Fruit fly (Drosophila melanogaster) whole organism, embryonic: ENCODE measurements around the gene CRAT.

Experiments used
- Bdp1 ChIP-seq: fragments of 200-800 bp; sonication (Bioruptor generic); optimal IDR thresholded peaks from 3 replicates; lab custom pipeline; 2016; ENCODE audit warnings: missing biosample characterization, missing genetic modification characterization
- BtbVII ChIP-seq: fragments of 200-800 bp; sonication (Bioruptor generic); optimal IDR thresholded peaks from 3 replicates; lab custom pipeline; 2017; ENCODE audit warnings: missing biosample characterization, mild to moderate bottlenecking, missing genetic modification characterization
- CG10959 ChIP-seq: fragments of 200-800 bp; sonication (Bioruptor generic); IDR thresholded peaks from 2 replicates; pipeline ENCODE4 v1.3.6; 2022; ENCODE audit warnings: missing biosample characterization, missing genetic modification characterization
- CG10979 ChIP-seq: fragments of 200-800 bp; sonication (Bioruptor generic); optimal IDR thresholded peaks from 2 replicates; lab custom pipeline; 2018; ENCODE audit warnings: missing biosample characterization, mild to moderate bottlenecking, missing genetic modification characterization, moderate library complexity
- CG11456 ChIP-seq: fragments of 200-800 bp; sonication (Bioruptor generic); IDR thresholded peaks from 3 replicates; pipeline ENCODE4 v1.3.6; 2022; ENCODE audit warnings: missing biosample characterization, missing genetic modification characterization
- CG12659 ChIP-seq: fragments of 200-800 bp; sonication (Bioruptor generic); optimal IDR thresholded peaks from 3 replicates; lab custom pipeline; 2017; ENCODE audit warnings: mild to moderate bottlenecking, missing biosample characterization, missing genetic modification reagents, missing genetic modification characterization
- CG13775 ChIP-seq: fragments of 200-800 bp; sonication (Bioruptor generic); optimal IDR thresholded peaks from 3 replicates; lab custom pipeline; 2017; ENCODE audit warnings: missing biosample characterization, mild to moderate bottlenecking, missing genetic modification characterization
- CG15601 ChIP-seq: fragments of 200-800 bp; sonication (Bioruptor generic); optimal IDR thresholded peaks from 3 replicates; lab custom pipeline; 2019; ENCODE audit warnings: missing biosample characterization, mild to moderate bottlenecking, missing genetic modification characterization, moderate library complexity
- CG17186 ChIP-seq: fragments of 200-800 bp; sonication (Bioruptor generic); optimal IDR thresholded peaks from 3 replicates; lab custom pipeline; 2017; ENCODE audit warnings: missing biosample characterization, missing genetic modification reagents, missing genetic modification characterization
- CG18262 ChIP-seq: fragments of 200-800 bp; optimal IDR thresholded peaks from 3 replicates; lab custom pipeline; 2019; ENCODE audit warnings: missing biosample characterization, mild to moderate bottlenecking, missing genetic modification characterization, moderate library complexity
- CG2116 ChIP-seq: fragments of 200-800 bp; sonication (Bioruptor generic); optimal IDR thresholded peaks from 3 replicates; lab custom pipeline; 2018; ENCODE audit warnings: missing biosample characterization, mild to moderate bottlenecking, missing genetic modification characterization
- CG2889 ChIP-seq: fragments of 200-800 bp; sonication (Bioruptor generic); IDR thresholded peaks from 3 replicates; pipeline ENCODE4 v1.3.6; 2022; ENCODE audit warnings: missing biosample characterization, missing genetic modification characterization
- CG30403 ChIP-seq: fragments of 200-800 bp; sonication (Bioruptor generic); optimal IDR thresholded peaks from 3 replicates; lab custom pipeline; 2016; ENCODE audit warnings: missing biosample characterization, missing genetic modification characterization
- CG33557 ChIP-seq: fragments of 200-800 bp; sonication (Bioruptor generic); optimal IDR thresholded peaks from 2 replicates; lab custom pipeline; 2019; ENCODE audit warnings: missing biosample characterization, mild to moderate bottlenecking, missing genetic modification characterization, moderate library complexity
- CG3407 ChIP-seq: fragments of 200-800 bp; sonication (Bioruptor generic); optimal IDR thresholded peaks from 2 replicates; lab custom pipeline; 2018; ENCODE audit warnings: missing biosample characterization, mild to moderate bottlenecking, missing genetic modification characterization
- CG4328 ChIP-seq: fragments of 200-800 bp; sonication (Bioruptor generic); optimal IDR thresholded peaks from 3 replicates; lab custom pipeline; 2017; ENCODE audit warnings: missing biosample characterization, missing genetic modification reagents, missing genetic modification characterization
- CG6654 ChIP-seq: fragments of 200-800 bp; sonication (Bioruptor generic); optimal IDR thresholded peaks from 2 replicates; lab custom pipeline; 2017; ENCODE audit warnings: missing biosample characterization, mild to moderate bottlenecking, missing genetic modification characterization
- CG6689 ChIP-seq: fragments of 200-800 bp; sonication (Bioruptor generic); IDR thresholded peaks from 2 replicates; pipeline ENCODE4 v1.3.6; 2022; ENCODE audit warnings: missing biosample characterization, missing genetic modification characterization
- CG7556 ChIP-seq: fragments of 200-800 bp; sonication (Bioruptor generic); optimal IDR thresholded peaks from 2 replicates; lab custom pipeline; 2017; ENCODE audit warnings: missing biosample characterization, mild to moderate bottlenecking, missing genetic modification characterization
- CG8388 ChIP-seq: fragments of 200-800 bp; sonication (Bioruptor generic); optimal IDR thresholded peaks from 2 replicates; lab custom pipeline; 2019; ENCODE audit warnings: missing biosample characterization, mild to moderate bottlenecking, missing genetic modification characterization, moderate library complexity
- Dad ChIP-seq: fragments of 200-800 bp; sonication (Bioruptor generic); optimal IDR thresholded peaks from 3 replicates; lab custom pipeline; 2016; ENCODE audit warnings: missing biosample characterization, missing genetic modification characterization
- Dip3 ChIP-seq: fragments of 200-800 bp; sonication (Bioruptor generic); optimal IDR thresholded peaks from 3 replicates; lab custom pipeline; 2016; ENCODE audit warnings: missing biosample characterization, missing genetic modification characterization
- Dp ChIP-seq: fragments of 200-800 bp; sonication (Bioruptor generic); optimal IDR thresholded peaks from 2 replicates; lab custom pipeline; 2018; ENCODE audit warnings: missing biosample characterization, mild to moderate bottlenecking, missing genetic modification characterization, moderate library complexity
- HHEX ChIP-seq: fragments of 200-800 bp; sonication (Bioruptor generic); optimal IDR thresholded peaks from 3 replicates; lab custom pipeline; 2017; ENCODE audit warnings: missing biosample characterization, mild to moderate bottlenecking, missing genetic modification characterization, missing genetic modification reagents
- HmgD ChIP-seq: fragments of 200-800 bp; sonication (Bioruptor generic); optimal IDR thresholded peaks from 3 replicates; lab custom pipeline; 2016; ENCODE audit warnings: missing biosample characterization, missing genetic modification characterization
- Hr3 ChIP-seq: fragments of 200-800 bp; sonication (Bioruptor generic); optimal IDR thresholded peaks from 3 replicates; lab custom pipeline; 2016; ENCODE audit warnings: missing biosample characterization, missing genetic modification characterization
- Hr51 ChIP-seq, 2 experiments: fragments of 200-800 bp; sonication (Bioruptor generic); optimal IDR thresholded peaks; 2 replicates in 1 of 2; 3 replicates in 1 of 2; lab custom pipeline; 2016 to 2018; ENCODE audit warnings: missing biosample characterization in 2 of 2, missing genetic modification characterization in 2 of 2, mild to moderate bottlenecking in 1 of 2, moderate library complexity in 1 of 2
- Nf-YC ChIP-seq: fragments of 200-800 bp; optimal IDR thresholded peaks from 3 replicates; lab custom pipeline; 2019; ENCODE audit warnings: missing biosample characterization, mild to moderate bottlenecking, missing genetic modification characterization, moderate library complexity
- Poxn ChIP-seq: fragments of 200-800 bp; sonication (Bioruptor generic); IDR thresholded peaks from 2 replicates; pipeline ENCODE4 v1.3.6; 2022; ENCODE audit warnings: missing biosample characterization, missing genetic modification characterization
- Sry-β ChIP-seq: fragments of 200-800 bp; sonication (Bioruptor generic); optimal IDR thresholded peaks from 2 replicates; lab custom pipeline; 2018; ENCODE audit warnings: missing biosample characterization, mild to moderate bottlenecking, missing genetic modification characterization, moderate library complexity
- Trl ChIP-seq, 3 experiments: fragments of >200 bp in 2 of 3; fragments of 200-800 bp in 1 of 3; sonication (Bioruptor generic) in 1 of 3; optimal IDR thresholded peaks; 2 replicates in 1 of 3; 3 replicates in 2 of 3; lab custom pipeline; 2016 to 2017; ENCODE audit warnings: missing biosample characterization in 1 of 3, missing genetic modification characterization in 1 of 3
- amos ChIP-seq: fragments of 200-800 bp; sonication (Bioruptor generic); IDR thresholded peaks from 2 replicates; pipeline ENCODE4 v1.3.6; 2022; ENCODE audit warnings: missing biosample characterization, missing genetic modification characterization; ENCODE audit not compliant: partially characterized antibody
- ash1 ChIP-seq: fragments of 200-800 bp; sonication (Bioruptor generic); optimal IDR thresholded peaks from 2 replicates; lab custom pipeline; 2018; ENCODE audit warnings: missing biosample characterization, mild to moderate bottlenecking, missing genetic modification characterization
- cg ChIP-seq: fragments of 200-800 bp; sonication (Bioruptor generic); optimal IDR thresholded peaks from 3 replicates; lab custom pipeline; 2019; ENCODE audit warnings: missing biosample characterization, mild to moderate bottlenecking, missing genetic modification characterization, moderate library complexity
- dimm ChIP-seq: fragments of 200-800 bp; sonication (Bioruptor generic); IDR thresholded peaks from 2 replicates; pipeline ENCODE4 v1.3.6; 2022; ENCODE audit warnings: missing biosample characterization, missing genetic modification characterization
- en ChIP-seq: fragments of 200-800 bp; sonication (Bioruptor generic); optimal IDR thresholded peaks from 2 replicates; lab custom pipeline; 2016; ENCODE audit warnings: missing biosample characterization, missing genetic modification characterization
- fd96Cb ChIP-seq: fragments of 200-800 bp; sonication (Bioruptor generic); optimal IDR thresholded peaks from 2 replicates; lab custom pipeline; 2018; ENCODE audit warnings: missing biosample characterization, mild to moderate bottlenecking, missing genetic modification characterization, moderate library complexity
- gem ChIP-seq: fragments of 200-800 bp; sonication (Bioruptor generic); optimal IDR thresholded peaks from 2 replicates; lab custom pipeline; 2019; ENCODE audit warnings: missing biosample characterization, mild to moderate bottlenecking, missing genetic modification characterization, moderate library complexity
- h ChIP-seq: fragments of >200 bp; optimal IDR thresholded peaks from 2 replicates; lab custom pipeline; 2017
- inv ChIP-seq: fragments of 200-800 bp; sonication (Bioruptor generic); IDR thresholded peaks from 2 replicates; pipeline ENCODE4 v1.3.6; 2022; ENCODE audit warnings: missing biosample characterization, missing genetic modification characterization; ENCODE audit not compliant: partially characterized antibody
- lola ChIP-seq, 3 experiments: fragments of >200 bp in 2 of 3; fragments of 200-800 bp in 1 of 3; sonication (Bioruptor generic) in 1 of 3; optimal IDR thresholded peaks; 2 replicates each; lab custom pipeline; 2017 to 2019; ENCODE audit warnings: missing biosample characterization in 3 of 3, missing genetic modification characterization in 3 of 3, mild to moderate bottlenecking in 1 of 3, moderate library complexity in 1 of 3
- nmo ChIP-seq: fragments of 200-800 bp; sonication (Bioruptor generic); optimal IDR thresholded peaks from 2 replicates; lab custom pipeline; 2018; ENCODE audit warnings: missing biosample characterization, mild to moderate bottlenecking, missing genetic modification characterization, moderate library complexity
- org-1 ChIP-seq: fragments of 200-800 bp; sonication (Bioruptor generic); optimal IDR thresholded peaks from 2 replicates; lab custom pipeline; 2017; ENCODE audit warnings: missing biosample characterization, missing genetic modification characterization
- prd ChIP-seq, 3 experiments: fragments of >200 bp in 2 of 3; fragments of 200-800 bp in 1 of 3; sonication (Bioruptor generic) in 1 of 3; optimal IDR thresholded peaks in 2 of 3; IDR thresholded peaks in 1 of 3; 2 replicates in 2 of 3; 3 replicates in 1 of 3; pipeline versions ENCODE4 v1.3.6 to Lab custom; 2017 to 2022; ENCODE audit warnings: missing biosample characterization in 1 of 3, missing genetic modification characterization in 1 of 3
- sd ChIP-seq: fragments of 200-800 bp; sonication (Bioruptor generic); optimal IDR thresholded peaks from 3 replicates; lab custom pipeline; 2018; ENCODE audit warnings: missing biosample characterization, mild to moderate bottlenecking, missing genetic modification characterization, moderate library complexity
- slou ChIP-seq: fragments of 200-800 bp; sonication (Bioruptor generic); optimal IDR thresholded peaks from 3 replicates; lab custom pipeline; 2016; ENCODE audit warnings: missing biosample characterization, missing genetic modification characterization
- vfl ChIP-seq: fragments of 200-800 bp; sonication (Bioruptor generic); optimal IDR thresholded peaks from 2 replicates; lab custom pipeline; 2016; ENCODE audit warnings: missing biosample characterization, missing genetic modification characterization
- wor ChIP-seq: fragments of 200-800 bp; sonication (Bioruptor generic); IDR thresholded peaks from 2 replicates; pipeline ENCODE4 v1.3.6; 2022; ENCODE audit warnings: missing biosample characterization, missing genetic modification characterization

The CRAT gene

dm6 chr3R:6350755-6351154 is 25.1 kb downstream of the CRAT start, which contains the start of gene Pak (continued):
- TF ChIP-seq CG2116 (GFP tag; lab: Kevin White, UChicago) (peak; percentile 56), BtbVII (GFP tag; lab: Kevin White, UChicago) (no peak), dimm (GFP tag; lab: Robert Waterston, UW) (no peak), Hr51 (GFP tag; optimal IDR thresholded peaks at IDR 0.05; lab: Kevin White, UChicago) (no peak), CG33557 (no peak), CG11456 (GFP tag; lab: Robert Waterston, UW) (no peak), cg (GFP tag; lab: Kevin White, UChicago) (no peak), vfl (GFP tag; lab: Kevin White, UChicago) (no peak), HmgD (GFP tag; lab: Kevin White, UChicago) (no peak), fd96Cb (tag; lab: Kevin White, UChicago) (no peak), CG6689 (GFP tag; lab: Robert Waterston, UW) (no peak), CG8388 (GFP tag; lab: Kevin White, UChicago) (no peak), Sry-β (GFP tag; lab: Kevin White, UChicago) (no peak), slou (no peak), CG3407 (GFP tag; lab: Kevin White, UChicago) (no peak), prd (optimal IDR thresholded peaks at IDR 0.05; lab: Kevin White, UChicago) (no peak), prd (GFP tag; IDR thresholded peaks at IDR 0.05; lab: Robert Waterston, UW) (no peak)

dm6 chr3R:6348943-6349342 is 26.9 kb downstream of the CRAT start, which contains the start of gene Hr83:
Hr83 (plus strand) TSS chr3R:6349243.
- TF ChIP-seq Dad (GFP tag; lab: Kevin White, UChicago) (no peak), Hr3 (GFP tag; lab: Kevin White, UChicago) (no peak), amos (GFP tag; lab: Robert Waterston, UW) (no peak), CG6654 (no peak), CG30403 (GFP tag; lab: Kevin White, UChicago) (no peak), CG2889 (GFP tag; lab: Robert Waterston, UW) (no peak), Nf-YC (tag; lab: Kevin White, UChicago) (no peak), org-1 (GFP tag; lab: Kevin White, UChicago) (no peak), gem (peak; percentile 19), Trl (optimal IDR thresholded peaks at IDR 0.05; lab: Kevin White, UChicago) (no peak), Trl (GFP tag; optimal IDR thresholded peaks at IDR 0.05; lab: Kevin White, UChicago) (no peak), CG15601 (no peak), HHEX (GFP tag; lab: Kevin White, UChicago) (no peak), ash1 (GFP tag; lab: Kevin White, UChicago) (no peak), CG10979 (tag; lab: Kevin White, UChicago) (peak; percentile 6), inv (GFP tag; lab: Robert Waterston, UW) (0 out of 2 replicates have a peak, but pooled peaks have one; percentile 12), wor (no peak)

- TF ChIP-seq CG7556 (GFP tag; lab: Kevin White, UChicago) (no peak), CG13775 (GFP tag; lab: Kevin White, UChicago) (peak; percentile 27), h (lab: Kevin White, UChicago) (no peak), Dp (peak; percentile 56), CG18262 (peak; percentile 9), CG10959 (GFP tag; lab: Robert Waterston, UW) (no peak), CG12659 (GFP tag; lab: Kevin White, UChicago) (peak; percentile 47), Poxn (GFP tag; lab: Robert Waterston, UW) (no peak), Bdp1 (no peak), CG17186 (GFP tag; lab: Kevin White, UChicago) (peak; percentile 67), nmo (GFP tag; lab: Kevin White, UChicago) (peak; percentile 70), gem (peak; percentile 46), Dip3 (no peak), CG4328 (no peak), lola (GFP tag; optimal IDR thresholded peaks at IDR 0.05; lab: Kevin White, UChicago) (peak in 1 of 3 experiments; percentile 10), sd (peak; percentile 80), en (GFP tag; lab: Kevin White, UChicago) (no peak)
Measured at dm6 chr3R:6345814-6346213, 30.0 kb downstream of the CRAT start, which contains the start of the genes SmD2 and CG18048. SmD2 (minus strand) TSS chr3R:6345911. CG18048 (plus strand) TSS chr3R:6346111.
